Worm (Caenorhabditis elegans): ENCODE results near the gene F15H10.8.

F15H10.8 gene

ce11 chrV:10432607-10433006 lies 29.9 kb upstream of the F15H10.8 start:
- TF ChIP-seq crh-2 (tag; optimal IDR thresholded peaks at IDR 0.05) (peak; percentile 24), nhr-10 (tag; optimal IDR thresholded peaks at IDR 0.05) (no peak), F13H6.1 (tag; optimal IDR thresholded peaks at IDR 0.05) (no peak), nhr-237 (tag; optimal IDR thresholded peaks at IDR 0.05) (no peak), unc-62 (GFP tag; optimal IDR thresholded peaks at IDR 0.05) (no peak), skn-1 (tag; optimal IDR thresholded peaks at IDR 0.05) (peak; percentile 20), fos-1 (tag; optimal IDR thresholded peaks at IDR 0.05) (peak; percentile 90), ama-1 (optimal IDR thresholded peaks at IDR 0.05) (no peak), sma-9 (GFP tag; optimal IDR thresholded peaks at IDR 0.05) (peak; percentile 9), sma-9 (tag; optimal IDR thresholded peaks at IDR 0.05) (no peak), gmeb-1 (tag; optimal IDR thresholded peaks at IDR 0.05) (peak; percentile 25)

ce11 chrV:10428608-10429007 lies 25.9 kb upstream of the F15H10.8 start, which contains the start of gene tag-314:
Gene tag-314 (minus strand): TSS chrV:10428708.
- no peak for TF ChIP-seq nhr-11 (tag; optimal IDR thresholded peaks at IDR 0.05)
- no peak for TF ChIP-seq lsy-2 (tag; optimal IDR thresholded peaks at IDR 0.05)
- TF ChIP-seq crh-2 (tag; optimal IDR thresholded peaks at IDR 0.05), result no peak
- no peak for TF ChIP-seq elt-1 (tag; optimal IDR thresholded peaks at IDR 0.05)
- TF ChIP-seq R02D3.7 (tag; optimal IDR thresholded peaks at IDR 0.05), result no peak
- TF ChIP-seq elt-3 (tag; optimal IDR thresholded peaks at IDR 0.05), result no peak
- TF ChIP-seq nhr-21 (tag; optimal IDR thresholded peaks at IDR 0.05), result no peak

- no peak for TF ChIP-seq sma-3 (GFP tag; optimal IDR thresholded peaks at IDR 0.05)
- no peak for TF ChIP-seq unc-55 (GFP tag; optimal IDR thresholded peaks at IDR 0.05)
- TF ChIP-seq mdl-1 (tag; optimal IDR thresholded peaks at IDR 0.05), result no peak
- no peak for TF ChIP-seq peb-1 (tag; optimal IDR thresholded peaks at IDR 0.05)
- TF ChIP-seq egl-27 (tag; optimal IDR thresholded peaks at IDR 0.05), result no peak
- TF ChIP-seq unc-39 (tag; optimal IDR thresholded peaks at IDR 0.05), result no peak
- TF ChIP-seq ama-1 (optimal IDR thresholded peaks at IDR 0.05), result no peak
- TF ChIP-seq aly-2 (tag; optimal IDR thresholded peaks at IDR 0.05), result no peak
- no peak for TF ChIP-seq blmp-1 (tag; optimal IDR thresholded peaks at IDR 0.05; ENCODE audit: insufficient read depth)
- no peak for TF ChIP-seq elt-1 (tag; optimal IDR thresholded peaks at IDR 0.05)
- TF ChIP-seq nhr-23 (tag; optimal IDR thresholded peaks at IDR 0.05), result no peak
- no peak for TF ChIP-seq alr-1 (tag; optimal IDR thresholded peaks at IDR 0.05)
- no peak for TF ChIP-seq unc-62 (GFP tag; optimal IDR thresholded peaks at IDR 0.05)
- no peak for TF ChIP-seq nhr-129 (tag; optimal IDR thresholded peaks at IDR 0.05)
- no peak for TF ChIP-seq lin-39 (tag; optimal IDR thresholded peaks at IDR 0.05)
- TF ChIP-seq Y55F3AM.14 (GFP tag; optimal IDR thresholded peaks at IDR 0.05), result no peak
- TF ChIP-seq ZK546.5 (tag; optimal IDR thresholded peaks at IDR 0.05), result no peak
Measured at ce11 chrV:10426253-10426652, 23.5 kb upstream of the F15H10.8 start, which contains the start of gene apc-10. Gene apc-10 (minus strand): TSS chrV:10426353.

ce11 chrV:10425098-10425497 lies 22.4 kb upstream of the F15H10.8 start, which contains the start of gene col-12:
Gene col-12 (minus strand): TSS chrV:10425198.
- TF ChIP-seq dmd-4 (tag; optimal IDR thresholded peaks at IDR 0.05), result no peak
- no peak for TF ChIP-seq nhr-12 (tag; optimal IDR thresholded peaks at IDR 0.05)
- no peak for TF ChIP-seq mdl-1 (tag; optimal IDR thresholded peaks at IDR 0.05)

- no peak for TF ChIP-seq egl-27 (tag; optimal IDR thresholded peaks at IDR 0.05)
- no peak for TF ChIP-seq nhr-23 (tag; optimal IDR thresholded peaks at IDR 0.05)
- no peak for TF ChIP-seq nhr-21 (tag; optimal IDR thresholded peaks at IDR 0.05)
- no peak for TF ChIP-seq mbf-1 (tag; optimal IDR thresholded peaks at IDR 0.05)
- no peak for TF ChIP-seq peb-1 (tag; optimal IDR thresholded peaks at IDR 0.05)
- TF ChIP-seq dmd-4 (tag; optimal IDR thresholded peaks at IDR 0.05), result no peak
- no peak for TF ChIP-seq unc-62 (GFP tag; optimal IDR thresholded peaks at IDR 0.05)
- TF ChIP-seq lin-13 (GFP tag; optimal IDR thresholded peaks at IDR 0.05), result no peak
- TF ChIP-seq blmp-1 (tag; optimal IDR thresholded peaks at IDR 0.05; ENCODE audit: insufficient read depth), result peak; percentile 25
- TF ChIP-seq ceh-16 (tag; optimal IDR thresholded peaks at IDR 0.05), result no peak
- TF ChIP-seq R02D3.7 (tag; optimal IDR thresholded peaks at IDR 0.05), result no peak
- peak; percentile 16 for TF ChIP-seq sma-3 (GFP tag; optimal IDR thresholded peaks at IDR 0.05)
- TF ChIP-seq nhr-77 (tag; optimal IDR thresholded peaks at IDR 0.05), result no peak
- TF ChIP-seq sma-9 (GFP tag; optimal IDR thresholded peaks at IDR 0.05), result no peak
- TF ChIP-seq sma-9 (tag; optimal IDR thresholded peaks at IDR 0.05), result no peak
- TF ChIP-seq nhr-25 (tag; optimal IDR thresholded peaks at IDR 0.05), result peak; percentile 76
- TF ChIP-seq nhr-10 (tag; optimal IDR thresholded peaks at IDR 0.05), result no peak
Measured at ce11 chrV:10423511-10423910, 20.8 kb upstream of the F15H10.8 start.
